Fruit fly (Drosophila melanogaster) whole organism, prepupa: Measurements from ENCODE around the gene CG14797.

ENCODE experiments used
- CG11902 ChIP-seq: fragments of 200-800 bp; sonication (Bioruptor generic); optimal IDR thresholded peaks from 3 replicates; lab custom pipeline; 2016; ENCODE audit warnings: missing biosample characterization, missing genetic modification characterization
- Hr38 ChIP-seq: sonication (Bioruptor generic); optimal IDR thresholded peaks from 2 replicates; lab custom pipeline; 2016; ENCODE audit warnings: missing biosample characterization, missing genetic modification characterization
- Hr4 ChIP-seq: fragments of 200-800 bp; sonication (Bioruptor generic); optimal IDR thresholded peaks from 3 replicates; lab custom pipeline; 2016; ENCODE audit warnings: missing biosample characterization, missing genetic modification characterization
- eg ChIP-seq: fragments of 200-800 bp; sonication (Bioruptor generic); IDR thresholded peaks from 3 replicates; pipeline ENCODE4 v1.3.6; 2022; ENCODE audit warnings: missing biosample characterization, missing genetic modification characterization
- topi ChIP-seq: fragments of 200-800 bp; sonication (Bioruptor generic); optimal IDR thresholded peaks from 3 replicates; lab custom pipeline; 2016; ENCODE audit warnings: missing biosample characterization, missing genetic modification characterization

dm6 chrX:1710082-1710481, 28.7 kb downstream of the CG14797 start, which contains the start of gene CG3795:
- TF ChIP-seq eg (GFP tag; lab: Robert Waterston, UW) (no peak), Hr38 (GFP tag; lab: Kevin White, UChicago) (no peak), CG11902 (GFP tag; lab: Kevin White, UChicago) (no peak), topi (no peak), Hr4 (GFP tag; lab: Kevin White, UChicago) (no peak)
